Worm (Caenorhabditis elegans) whole organism, late embryonic: Measurements from ENCODE around the gene gnrr-7.

Experiments
- C38D4.7 ChIP-seq: fragments of 200-800 bp; sonication (Bioruptor generic); optimal IDR thresholded peaks from 2 replicates; lab custom pipeline; 2018; ENCODE audit warnings: mild to moderate bottlenecking, missing genetic modification characterization, moderate library complexity, missing compliant biosample characterization
- K09A11.1 ChIP-seq: sonication (generic microtip); optimal IDR thresholded peaks from 2 replicates; lab custom pipeline; 2017; ENCODE audit warnings: antibody characterized with exemption, mild to moderate bottlenecking, missing genetic modification characterization, missing compliant biosample characterization; ENCODE audit not compliant: insufficient read depth
- Y22D7AL.16 ChIP-seq: sonication (generic microtip); optimal IDR thresholded peaks from 2 replicates; lab custom pipeline; 2016; ENCODE audit warnings: missing genetic modification characterization, missing compliant biosample characterization
- ahr-1 ChIP-seq: sonication (generic microtip); optimal IDR thresholded peaks from 2 replicates; lab custom pipeline; 2016; ENCODE audit warnings: missing genetic modification characterization, missing compliant biosample characterization
- ama-1 ChIP-seq: fragments of 150-350 bp; optimal IDR thresholded peaks from 2 replicates; lab custom pipeline; 2014
- ceh-14 ChIP-seq: sonication (generic microtip); optimal IDR thresholded peaks from 2 replicates; lab custom pipeline; 2016; ENCODE audit warnings: missing genotype, missing genetic modification characterization, missing compliant biosample characterization
- ceh-18 ChIP-seq: sonication (generic microtip); optimal IDR thresholded peaks from 2 replicates; lab custom pipeline; 2016; ENCODE audit warnings: missing genetic modification characterization, missing compliant biosample characterization
- ceh-24 ChIP-seq: sonication (generic microtip); optimal IDR thresholded peaks from 2 replicates; lab custom pipeline; 2016; ENCODE audit warnings: mild to moderate bottlenecking, missing genetic modification characterization, missing compliant biosample characterization
- ceh-6 ChIP-seq: fragments of 200-800 bp; sonication (Bioruptor generic); optimal IDR thresholded peaks from 2 replicates; lab custom pipeline; 2018; ENCODE audit warnings: mild to moderate bottlenecking, missing genetic modification characterization, missing compliant biosample characterization
- ceh-9 ChIP-seq: sonication (generic microtip); optimal IDR thresholded peaks from 2 replicates; lab custom pipeline; 2016; ENCODE audit warnings: mild to moderate bottlenecking, missing genetic modification characterization, inconsistent platforms, missing compliant biosample characterization
- dmd-4 ChIP-seq: sonication (generic microtip); optimal IDR thresholded peaks from 2 replicates; lab custom pipeline; 2016; ENCODE audit warnings: borderline replicate concordance, missing genetic modification characterization, missing compliant biosample characterization
- dve-1 ChIP-seq: sonication (generic microtip); optimal IDR thresholded peaks from 2 replicates; lab custom pipeline; 2017; ENCODE audit warnings: antibody characterized with exemption, mild to moderate bottlenecking, missing genetic modification characterization, missing compliant biosample characterization
- ets-4 ChIP-seq: sonication (generic microtip); optimal IDR thresholded peaks from 2 replicates; lab custom pipeline; 2016; ENCODE audit warnings: missing genetic modification characterization, missing compliant biosample characterization
- fax-1 ChIP-seq: sonication (generic microtip); optimal IDR thresholded peaks from 2 replicates; lab custom pipeline; 2016; ENCODE audit warnings: missing genotype, missing genetic modification characterization, missing compliant biosample characterization
- gmeb-2 ChIP-seq: sonication (generic microtip); optimal IDR thresholded peaks from 2 replicates; lab custom pipeline; 2016; ENCODE audit warnings: missing genetic modification characterization, inconsistent platforms, missing compliant biosample characterization
- hlh-13 ChIP-seq: fragments of 200-800 bp; sonication (Bioruptor generic); optimal IDR thresholded peaks from 2 replicates; lab custom pipeline; 2018; ENCODE audit warnings: mild to moderate bottlenecking, missing genetic modification characterization, missing compliant biosample characterization
- hlh-30 ChIP-seq: sonication (generic microtip); optimal IDR thresholded peaks from 2 replicates; lab custom pipeline; 2017; ENCODE audit warnings: antibody characterized with exemption, missing genetic modification characterization, missing compliant biosample characterization; ENCODE audit not compliant: insufficient read depth
- hlh-6 ChIP-seq: sonication (generic microtip); optimal IDR thresholded peaks from 2 replicates; lab custom pipeline; 2016; ENCODE audit warnings: missing genotype, missing genetic modification characterization, missing compliant biosample characterization
- hlh-8 ChIP-seq: sonication (generic microtip); optimal IDR thresholded peaks from 2 replicates; lab custom pipeline; 2016; ENCODE audit warnings: missing genotype, missing genetic modification characterization, missing compliant biosample characterization
- lim-6 ChIP-seq: sonication (generic microtip); optimal IDR thresholded peaks from 2 replicates; lab custom pipeline; 2016; ENCODE audit warnings: missing genetic modification characterization, missing compliant biosample characterization
- lin-11 ChIP-seq: fragments of 200-800 bp; sonication (Bioruptor generic); optimal IDR thresholded peaks from 2 replicates; lab custom pipeline; 2018; ENCODE audit warnings: mild to moderate bottlenecking, missing genetic modification characterization, missing compliant biosample characterization
- mec-3 ChIP-seq: sonication (generic microtip); optimal IDR thresholded peaks from 2 replicates; lab custom pipeline; 2016; ENCODE audit warnings: borderline replicate concordance, missing genetic modification characterization, missing compliant biosample characterization
- nhr-11 ChIP-seq: fragments of 150-350 bp; optimal IDR thresholded peaks from 2 replicates; lab custom pipeline; 2014; ENCODE audit warnings: missing biosample characterization, missing genetic modification characterization
- nhr-232 ChIP-seq: sonication (generic microtip); optimal IDR thresholded peaks from 2 replicates; lab custom pipeline; 2016; ENCODE audit warnings: missing genetic modification characterization, missing compliant biosample characterization
- npax-4 ChIP-seq: sonication (generic microtip); optimal IDR thresholded peaks from 2 replicates; lab custom pipeline; 2016; ENCODE audit warnings: missing genetic modification characterization, missing compliant biosample characterization
- odd-2 ChIP-seq: sonication (generic microtip); optimal IDR thresholded peaks from 2 replicates; lab custom pipeline; 2017; ENCODE audit warnings: antibody characterized with exemption, mild to moderate bottlenecking, missing genetic modification characterization, missing compliant biosample characterization
- pag-3 ChIP-seq: sonication (generic microtip); optimal IDR thresholded peaks from 2 replicates; lab custom pipeline; 2016; ENCODE audit warnings: missing compliant biosample characterization, missing genetic modification characterization, borderline replicate concordance
- pat-9 ChIP-seq: fragments of 200-800 bp; sonication (Bioruptor generic); optimal IDR thresholded peaks from 2 replicates; lab custom pipeline; 2018; ENCODE audit warnings: mild to moderate bottlenecking, missing genetic modification characterization, moderate library complexity, missing compliant biosample characterization
- pax-1 ChIP-seq: fragments of 150-350 bp; optimal IDR thresholded peaks from 2 replicates; lab custom pipeline; 2014; ENCODE audit warnings: missing biosample characterization, missing genetic modification characterization
- pha-2 ChIP-seq: sonication (generic microtip); optimal IDR thresholded peaks from 2 replicates; lab custom pipeline; 2017; ENCODE audit warnings: mild to moderate bottlenecking, missing genetic modification characterization, missing compliant biosample characterization
- pha-4 ChIP-seq: fragments of 150-350 bp; optimal IDR thresholded peaks from 2 replicates; lab custom pipeline; 2018; ENCODE audit warnings: missing biosample characterization, missing genetic modification reagents, missing genetic modification characterization
- pros-1 ChIP-seq: fragments of 150-350 bp; optimal IDR thresholded peaks from 2 replicates; lab custom pipeline; 2014; ENCODE audit warnings: missing biosample characterization, missing genetic modification reagents, missing genetic modification characterization
- rnt-1 ChIP-seq: sonication (generic microtip); optimal IDR thresholded peaks from 2 replicates; lab custom pipeline; 2016; ENCODE audit warnings: missing genetic modification characterization, missing compliant biosample characterization
- sdc-2 ChIP-seq: sonication (generic microtip); optimal IDR thresholded peaks from 2 replicates; lab custom pipeline; 2016; ENCODE audit warnings: missing genotype, missing genetic modification characterization, missing compliant biosample characterization
- syd-9 ChIP-seq: sonication (generic microtip); optimal IDR thresholded peaks from 2 replicates; lab custom pipeline; 2016; ENCODE audit warnings: mild to moderate bottlenecking, missing genetic modification characterization, moderate library complexity, missing compliant biosample characterization
- tbx-2 ChIP-seq: sonication (generic microtip); optimal IDR thresholded peaks from 2 replicates; lab custom pipeline; 2016; ENCODE audit warnings: missing genetic modification characterization, missing compliant biosample characterization
- tbx-7 ChIP-seq: sonication (generic microtip); optimal IDR thresholded peaks from 2 replicates; lab custom pipeline; 2016; ENCODE audit warnings: missing genotype, missing genetic modification characterization, missing compliant biosample characterization
- ttx-3 ChIP-seq: sonication (generic microtip); optimal IDR thresholded peaks from 2 replicates; lab custom pipeline; 2016; ENCODE audit warnings: missing genetic modification reagents, missing genetic modification characterization, missing compliant biosample characterization
- unc-42 ChIP-seq: sonication (generic microtip); optimal IDR thresholded peaks from 2 replicates; lab custom pipeline; 2016; ENCODE audit warnings: missing genotype, missing genetic modification characterization, missing compliant biosample characterization
- unc-86 ChIP-seq: sonication (generic microtip); optimal IDR thresholded peaks from 2 replicates; lab custom pipeline; 2016; ENCODE audit warnings: missing genetic modification characterization, missing compliant biosample characterization
- zip-5 ChIP-seq: sonication (generic microtip); optimal IDR thresholded peaks from 2 replicates; lab custom pipeline; 2016; ENCODE audit warnings: missing genetic modification characterization, missing compliant biosample characterization
- ztf-16 ChIP-seq: sonication (generic microtip); optimal IDR thresholded peaks from 2 replicates; lab custom pipeline; 2017; ENCODE audit warnings: missing genetic modification characterization, missing compliant biosample characterization

gnrr-7 gene

DNA sequence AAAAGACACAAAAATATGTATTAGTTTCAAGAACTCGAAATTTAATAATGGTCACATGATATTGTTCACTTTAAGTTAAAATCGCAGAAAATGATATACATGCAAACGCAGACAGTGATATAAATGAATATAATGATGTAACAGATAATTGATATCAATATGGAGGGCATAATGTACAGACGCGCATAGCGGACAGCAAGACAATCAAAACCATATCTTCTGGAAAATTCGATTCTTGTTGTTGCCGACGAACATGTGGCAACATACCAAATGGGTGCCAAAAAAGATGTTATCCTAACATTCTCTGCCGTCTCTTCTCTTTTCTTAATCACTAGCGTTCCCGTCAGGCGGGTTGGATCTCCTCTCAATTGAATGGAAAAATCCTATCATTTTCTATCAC lies 4.8 kb downstream of the gnrr-7 start:
- no peak for TF ChIP-seq ceh-24 (tag; lab: Kevin White, UChicago)
- no peak for TF ChIP-seq ztf-16 (tag; lab: Kevin White, UChicago)
- no peak for TF ChIP-seq pha-4
- TF ChIP-seq zip-5 = no peak
- TF ChIP-seq ceh-14 (tag; lab: Kevin White, UChicago) = no peak
- no peak for TF ChIP-seq mec-3 (tag; lab: Kevin White, UChicago)
- no peak for TF ChIP-seq ets-4 (tag; lab: Kevin White, UChicago)
- no peak for TF ChIP-seq npax-4
- no peak for TF ChIP-seq pha-2 (tag; lab: Kevin White, UChicago)
- TF ChIP-seq pros-1 (tag; lab: Kevin White, UChicago) = no peak
- TF ChIP-seq nhr-232 = no peak
- TF ChIP-seq ceh-18 = no peak
- TF ChIP-seq odd-2 (tag; lab: Kevin White, UChicago) = no peak
- TF ChIP-seq tbx-2 (tag; lab: Kevin White, UChicago) = no peak
- no peak for TF ChIP-seq pag-3 (tag; lab: Kevin White, UChicago)
- TF ChIP-seq K09A11.1 (tag; lab: Kevin White, UChicago) = no peak

DNA sequence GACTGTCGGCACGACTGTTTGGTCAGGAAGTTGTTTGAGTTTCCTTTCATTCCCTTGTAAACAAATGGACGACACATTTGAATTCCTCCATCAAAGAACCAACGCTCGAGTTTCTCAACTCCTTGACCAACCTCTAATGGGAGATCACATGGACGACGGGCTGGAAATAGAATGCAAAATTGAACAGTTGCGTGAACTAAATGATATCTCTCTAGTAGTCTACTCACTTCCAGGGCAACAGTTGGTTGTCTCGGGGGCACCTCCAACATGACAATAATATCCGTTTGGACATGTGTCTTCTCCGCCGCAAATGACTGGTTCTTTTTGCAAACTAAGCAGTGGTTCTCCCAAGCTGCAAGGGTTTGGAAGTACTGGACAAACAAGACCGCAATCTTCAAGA lies 8.1 kb downstream of the gnrr-7 start:
- no peak for TF ChIP-seq pros-1 (tag; lab: Kevin White, UChicago)
- no peak for TF ChIP-seq ahr-1 (tag; lab: Kevin White, UChicago)
- no peak for TF ChIP-seq ets-4 (tag; lab: Kevin White, UChicago)
- TF ChIP-seq gmeb-2 (tag; lab: Kevin White, UChicago) = no peak
- no peak for TF ChIP-seq ttx-3 (tag; lab: Kevin White, UChicago)
- no peak for TF ChIP-seq dmd-4
- TF ChIP-seq C38D4.7 (GFP tag; lab: Kevin White, UChicago) = no peak
- no peak for TF ChIP-seq ceh-9 (tag; lab: Kevin White, UChicago)
- TF ChIP-seq tbx-7 (tag; lab: Kevin White, UChicago) = no peak
- TF ChIP-seq pha-2 (tag; lab: Kevin White, UChicago) = no peak
- TF ChIP-seq lim-6 (tag; lab: Kevin White, UChicago) = no peak
- no peak for TF ChIP-seq pat-9 (tag; lab: Kevin White, UChicago)
- TF ChIP-seq K09A11.1 (tag; lab: Kevin White, UChicago) = no peak
- TF ChIP-seq, all 69 proteins: peak for 0

DNA sequence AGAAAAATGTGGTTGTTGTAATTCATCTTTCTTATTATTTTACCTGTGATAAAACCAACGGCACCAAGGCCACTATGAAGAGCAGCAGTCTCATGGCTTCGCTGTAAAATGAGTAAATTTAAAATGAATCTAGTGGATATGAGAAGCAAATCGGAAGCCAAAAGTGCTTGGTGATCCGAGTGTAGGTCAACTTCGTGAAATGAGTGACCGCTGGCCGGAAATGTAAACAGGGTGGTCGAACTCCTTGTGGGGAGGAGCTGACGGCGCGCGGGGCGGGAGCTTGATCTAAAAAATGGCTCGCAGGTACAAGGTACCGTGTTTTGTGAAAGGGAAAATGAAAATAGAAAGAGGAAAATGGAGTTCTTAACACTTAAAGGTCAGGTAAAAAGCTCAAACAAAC lies 11.1 kb downstream of the gnrr-7 start, which contains the start of gene C34F6.1:
TSS of gene C34F6.1 (minus strand) at position 101 of the 400 bp plus-strand sequence.
- no peak for TF ChIP-seq pax-1 (tag; lab: Kevin White, UChicago)
- TF ChIP-seq ceh-24 (tag; lab: Kevin White, UChicago) = no peak
- TF ChIP-seq Y22D7AL.16 (tag; lab: Kevin White, UChicago) = no peak
- TF ChIP-seq lin-11 (tag; lab: Kevin White, UChicago) = no peak
- no peak for TF ChIP-seq tbx-7 (tag; lab: Kevin White, UChicago)

DNA sequence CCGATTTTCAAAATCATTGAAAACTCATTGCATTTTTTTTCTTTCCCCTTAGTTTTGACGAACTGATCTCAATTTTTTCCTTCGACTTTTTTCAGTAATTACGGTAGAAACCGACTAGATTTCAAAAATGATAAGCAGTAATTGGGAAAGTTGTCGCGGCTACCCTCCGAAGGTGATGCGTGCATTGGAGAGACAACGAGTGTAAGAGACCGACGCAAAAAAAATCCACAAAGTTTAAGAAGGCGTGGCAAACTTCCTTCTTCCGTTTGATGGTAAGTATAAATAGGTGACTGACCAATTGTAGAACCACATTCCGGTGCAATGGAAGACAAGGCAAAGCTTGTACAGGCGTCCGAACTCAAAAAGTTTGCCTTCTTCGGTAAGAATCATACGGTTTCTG lies 13.6 kb downstream of the gnrr-7 start, which contains the start of gene col-178:
TSS of gene col-178 (plus strand) at position 301 of the 400 bp plus-strand sequence.
- TF ChIP-seq unc-86 (tag; lab: Kevin White, UChicago) (no peak), hlh-6 (tag; lab: Kevin White, UChicago) (no peak), rnt-1 (tag; lab: Kevin White, UChicago) (no peak), ceh-6 (GFP tag; lab: Kevin White, UChicago) (no peak)

DNA sequence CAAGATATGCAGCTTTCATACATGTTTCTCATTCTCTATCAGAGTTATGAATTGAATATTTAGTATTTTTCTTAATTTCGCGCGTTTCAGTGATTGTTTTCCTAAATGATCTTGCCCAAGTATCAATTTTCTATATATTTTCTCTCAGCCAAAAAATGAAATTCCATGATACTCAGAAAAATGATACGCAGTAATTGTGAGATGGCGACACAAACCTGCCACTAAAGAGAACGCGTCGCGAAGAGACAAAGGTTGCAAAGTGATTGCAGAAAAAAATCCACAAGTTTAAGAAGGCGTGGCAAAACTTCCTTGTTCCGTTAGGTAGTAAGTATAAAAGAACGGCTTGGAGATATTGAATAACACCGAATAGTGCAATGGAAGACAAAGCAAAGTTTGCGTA lies 15.6 kb downstream of the gnrr-7 start, which contains the start of gene col-179:
TSS of gene col-179 (plus strand) at position 301 of the 400 bp plus-strand sequence.
- TF ChIP-seq syd-9 (no peak), pha-2 (tag; lab: Kevin White, UChicago) (no peak), hlh-13 (GFP tag; lab: Kevin White, UChicago) (no peak), ama-1 (lab: Kevin White, UChicago) (no peak), K09A11.1 (tag; lab: Kevin White, UChicago) (no peak), Y22D7AL.16 (tag; lab: Kevin White, UChicago) (no peak), unc-42 (tag; lab: Kevin White, UChicago) (no peak), hlh-8 (no peak), tbx-2 (tag; lab: Kevin White, UChicago) (no peak), fax-1 (tag; lab: Kevin White, UChicago) (no peak), dve-1 (tag; lab: Kevin White, UChicago) (no peak), hlh-30 (no peak), sdc-2 (tag; lab: Kevin White, UChicago) (no peak), ceh-24 (tag; lab: Kevin White, UChicago) (no peak), nhr-232 (no peak), nhr-11 (tag; lab: Kevin White, UChicago) (no peak)
- TF ChIP-seq, all 69 proteins: peak for 0
